Fruit fly (Drosophila melanogaster): ENCODE results near the gene CG14262.
A peak's percentile ranks its signal among the peaks of the same experiment; 100 is the strongest.

CG14262 gene

dm6 chr3R:27253136-27253920 lies 11.9 kb downstream of the CG14262 start, which contains the start of gene pll (continued):
- TF ChIP-seq CG6854 (GFP tag; optimal IDR thresholded peaks at IDR 0.05) (no peak), zen (tag; optimal IDR thresholded peaks at IDR 0.05) (peak; percentile 82), Pdp1 (GFP tag; optimal IDR thresholded peaks at IDR 0.05) (peak; percentile 67 to 92), HLH4C (GFP tag; IDR thresholded peaks at IDR 0.05; ENCODE audit: partially characterized antibody) (peak; percentile 51; the same call in 1 of the 3 replicates), CG10209 (GFP tag; optimal IDR thresholded peaks at IDR 0.05) (peak; percentile 69), CG10565 (GFP tag; optimal IDR thresholded peaks at IDR 0.05) (peak; percentile 42), CG5953 (GFP tag; IDR thresholded peaks at IDR 0.05) (peak; percentile 88), CG11504 (tag; optimal IDR thresholded peaks at IDR 0.05) (no peak), Dad (GFP tag; optimal IDR thresholded peaks at IDR 0.05) (peak; percentile 51), NK7.1 (GFP tag; optimal IDR thresholded peaks at IDR 0.05) (no peak), CG10431 (GFP tag; optimal IDR thresholded peaks at IDR 0.05) (no peak), nerfin-1 (tag; optimal IDR thresholded peaks at IDR 0.05) (peak; percentile 53), p53 (GFP tag; optimal IDR thresholded peaks at IDR 0.05) (peak; percentile 78), Meics (GFP tag; optimal IDR thresholded peaks at IDR 0.05) (peak; percentile 76), tin (GFP tag; optimal IDR thresholded peaks at IDR 0.05) (peak; percentile 79), Taf1 (GFP tag; IDR thresholded peaks at IDR 0.05) (peak; percentile 76), esg (GFP tag; conservative IDR thresholded peaks at IDR 0.05) (peak; percentile 83), hth (optimal IDR thresholded peaks at IDR 0.05) (no peak), ato (GFP tag; IDR thresholded peaks at IDR 0.05; ENCODE audit: partially characterized antibody) (no peak), Aef1 (GFP tag; IDR thresholded peaks at IDR 0.05) (peak; percentile 89), CG17361 (GFP tag; IDR thresholded peaks at IDR 0.05) (no peak; the same call in none of the 3 replicates), CG3407 (GFP tag; optimal IDR thresholded peaks at IDR 0.05) (peak; percentile 11), abd-A (tag; optimal IDR thresholded peaks at IDR 0.05) (no peak), CG9437 (GFP tag; optimal IDR thresholded peaks at IDR 0.05) (no peak), aop (GFP tag; IDR thresholded peaks at IDR 0.05) (no peak), CG11085 (GFP tag; IDR thresholded peaks at IDR 0.05) (peak; percentile 77; the same call in 1 of the 2 replicates), CG31441 (GFP tag; IDR thresholded peaks at IDR 0.05) (no peak; the same call in 1 of the 2 replicates), CG6654 (GFP tag; optimal IDR thresholded peaks at IDR 0.05) (no peak), tx (GFP tag; optimal IDR thresholded peaks at IDR 0.05) (peak; percentile 65), ems (GFP tag; optimal IDR thresholded peaks at IDR 0.05) (peak; percentile 66), toy (GFP tag; IDR thresholded peaks at IDR 0.05) (no peak), peb (GFP tag; IDR thresholded peaks at IDR 0.05) (peak; percentile 83), slou (GFP tag; optimal IDR thresholded peaks at IDR 0.05) (peak; percentile 38), CG32532 (GFP tag; IDR thresholded peaks at IDR 0.05) (peak; percentile 93), CG8765 (GFP tag; IDR thresholded peaks at IDR 0.05) (peak; percentile 61; the same call in 1 of the 2 replicates), psq (GFP tag; optimal IDR thresholded peaks at IDR 0.05) (peak; percentile 37), CoRest (tag; optimal IDR thresholded peaks at IDR 0.05) (peak; percentile 84), CG12155 (GFP tag; optimal IDR thresholded peaks at IDR 0.05) (peak; percentile 83), otp (GFP tag; IDR thresholded peaks at IDR 0.05) (peak; percentile 83; the same call in 2 of the 3 replicates), Adf1 (GFP tag; IDR thresholded peaks at IDR 0.05) (peak; percentile 67), grau (tag; optimal IDR thresholded peaks at IDR 0.05) (peak; percentile 80), CG2712 (tag; optimal IDR thresholded peaks at IDR 0.05) (peak; percentile 90), H15 (GFP tag; IDR thresholded peaks at IDR 0.05) (peak; percentile 82), CG10654 (GFP tag; optimal IDR thresholded peaks at IDR 0.05) (peak; percentile 75), gcm2 (GFP tag; optimal IDR thresholded peaks at IDR 0.05) (peak; percentile 54), CG4854 (GFP tag; optimal IDR thresholded peaks at IDR 0.05) (peak; percentile 53), unpg (GFP tag; optimal IDR thresholded peaks at IDR 0.05) (peak; percentile 84), CG4424 (GFP tag; optimal IDR thresholded peaks at IDR 0.05) (peak; percentile 67), dmrt99B (tag; optimal IDR thresholded peaks at IDR 0.05) (no peak), CG10979 (tag; optimal IDR thresholded peaks at IDR 0.05) (peak; percentile 71)
